Worm (Caenorhabditis elegans) whole organism, L2 larva: Measurements from ENCODE around the gene nhr-39.

Experiments
- C34F6.9 ChIP-seq: fragments of 150-350 bp; optimal IDR thresholded peaks from 2 replicates; lab custom pipeline; 2014; ENCODE audit warnings: missing biosample characterization, missing genetic modification characterization
- F13H6.1 ChIP-seq: sonication (generic microtip); optimal IDR thresholded peaks from 2 replicates; lab custom pipeline; 2016; ENCODE audit warnings: missing genetic modification characterization, missing compliant biosample characterization
- R02D3.7 ChIP-seq: fragments of 150-350 bp; optimal IDR thresholded peaks from 2 replicates; lab custom pipeline; 2014; ENCODE audit warnings: missing biosample characterization, missing genetic modification characterization
- Y55F3AM.14 ChIP-seq: fragments of 200-800 bp; sonication (Bioruptor generic); optimal IDR thresholded peaks from 2 replicates; lab custom pipeline; 2018; ENCODE audit warnings: mild to moderate bottlenecking, missing genetic modification characterization, missing compliant biosample characterization
- alr-1 ChIP-seq: fragments of 150-350 bp; optimal IDR thresholded peaks from 2 replicates; lab custom pipeline; 2014; ENCODE audit warnings: missing biosample characterization, missing genetic modification characterization
- aly-2 ChIP-seq: fragments of 150-350 bp; optimal IDR thresholded peaks from 2 replicates; lab custom pipeline; 2014; ENCODE audit warnings: missing biosample characterization, missing genetic modification characterization
- ama-1 ChIP-seq: fragments of 150-350 bp; optimal IDR thresholded peaks from 2 replicates; lab custom pipeline; 2018; ENCODE audit warnings: inconsistent platforms
- ceh-82 ChIP-seq: fragments of 150-350 bp; optimal IDR thresholded peaks from 2 replicates; lab custom pipeline; 2014; ENCODE audit warnings: missing biosample characterization, missing genetic modification characterization
- crh-2 ChIP-seq: sonication (generic microtip); optimal IDR thresholded peaks from 2 replicates; lab custom pipeline; 2017; ENCODE audit warnings: missing biosample characterization, missing genetic modification characterization
- dmd-4 ChIP-seq: sonication (generic microtip); optimal IDR thresholded peaks from 2 replicates; lab custom pipeline; 2017; ENCODE audit warnings: missing biosample characterization, missing genetic modification characterization
- elt-1 ChIP-seq: fragments of 150-350 bp; optimal IDR thresholded peaks from 2 replicates; lab custom pipeline; 2014; ENCODE audit warnings: missing biosample characterization, missing genetic modification characterization
- elt-3 ChIP-seq: sonication (generic microtip); optimal IDR thresholded peaks from 2 replicates; lab custom pipeline; 2017; ENCODE audit warnings: missing biosample characterization, missing genetic modification characterization
- fos-1 ChIP-seq: fragments of 150-350 bp; optimal IDR thresholded peaks from 2 replicates; lab custom pipeline; 2014; ENCODE audit warnings: missing biosample characterization, missing genetic modification characterization
- gmeb-1 ChIP-seq: fragments of 150-350 bp; optimal IDR thresholded peaks from 2 replicates; lab custom pipeline; 2014; ENCODE audit warnings: missing biosample characterization, missing genetic modification characterization
- lin-11 ChIP-seq: fragments of 150-350 bp; sonication (generic microtip); optimal IDR thresholded peaks from 2 replicates; lab custom pipeline; 2014; ENCODE audit warnings: missing biosample characterization, missing genetic modification characterization, inconsistent platforms, mixed read lengths
- lin-13 ChIP-seq: fragments of 150-350 bp; optimal IDR thresholded peaks from 2 replicates; lab custom pipeline; 2014; ENCODE audit warnings: missing biosample characterization, missing genetic modification reagents, missing genetic modification characterization
- lin-39 ChIP-seq: fragments of 150-350 bp; optimal IDR thresholded peaks from 2 replicates; lab custom pipeline; 2014; ENCODE audit warnings: missing biosample characterization, missing genetic modification reagents, missing genetic modification characterization
- lsy-2 ChIP-seq, 2 experiments: fragments of 150-350 bp in 1 of 2; sonication (generic microtip) in 1 of 2; optimal IDR thresholded peaks; 2 replicates each; lab custom pipeline; 2014 to 2017; ENCODE audit warnings: missing biosample characterization in 2 of 2, missing genetic modification characterization in 2 of 2
- mab-5 ChIP-seq: fragments of 150-350 bp; optimal IDR thresholded peaks from 2 replicates; lab custom pipeline; 2014; ENCODE audit warnings: missing biosample characterization, missing genetic modification characterization
- mdl-1 ChIP-seq, 2 experiments: fragments of 150-350 bp in 1 of 2; sonication (generic microtip) in 1 of 2; optimal IDR thresholded peaks; 2 replicates each; lab custom pipeline; 2017; ENCODE audit warnings: missing biosample characterization in 2 of 2, missing genetic modification characterization in 2 of 2
- nhr-10 ChIP-seq: sonication (generic microtip); optimal IDR thresholded peaks from 2 replicates; lab custom pipeline; 2017; ENCODE audit warnings: missing biosample characterization, missing genetic modification characterization
- nhr-11 ChIP-seq: fragments of 150-350 bp; optimal IDR thresholded peaks from 2 replicates; lab custom pipeline; 2014; ENCODE audit warnings: missing biosample characterization, missing genetic modification characterization
- nhr-12 ChIP-seq: fragments of 150-350 bp; optimal IDR thresholded peaks from 2 replicates; lab custom pipeline; 2014; ENCODE audit warnings: missing biosample characterization, missing genetic modification characterization
- nhr-23 ChIP-seq: fragments of 150-350 bp; optimal IDR thresholded peaks from 2 replicates; lab custom pipeline; 2014; ENCODE audit warnings: missing biosample characterization, missing genetic modification reagents, missing genetic modification characterization
- nhr-25 ChIP-seq: fragments of 150-350 bp; sonication (generic microtip); optimal IDR thresholded peaks from 3 replicates; lab custom pipeline; 2014; ENCODE audit warnings: missing biosample characterization, missing genetic modification characterization
- nhr-6 ChIP-seq: fragments of 150-350 bp; optimal IDR thresholded peaks from 2 replicates; lab custom pipeline; 2014; ENCODE audit warnings: missing biosample characterization, missing genetic modification characterization
- nhr-77 ChIP-seq: fragments of 150-350 bp; optimal IDR thresholded peaks from 2 replicates; lab custom pipeline; 2014; ENCODE audit warnings: missing biosample characterization, missing genetic modification characterization
- peb-1 ChIP-seq: fragments of 150-350 bp; optimal IDR thresholded peaks from 2 replicates; lab custom pipeline; 2014; ENCODE audit warnings: missing biosample characterization, missing genetic modification characterization
- skn-1 ChIP-seq: sonication (generic microtip); optimal IDR thresholded peaks from 2 replicates; lab custom pipeline; 2017; ENCODE audit warnings: missing biosample characterization, missing genetic modification characterization
- sma-3 ChIP-seq: sonication (generic microtip); optimal IDR thresholded peaks from 2 replicates; lab custom pipeline; 2016; ENCODE audit warnings: missing genetic modification reagents, missing genetic modification characterization, missing compliant biosample characterization
- sma-9 ChIP-seq, 2 experiments: fragments of 150-350 bp in 1 of 2; sonication (generic microtip) in 1 of 2; optimal IDR thresholded peaks; 2 replicates each; lab custom pipeline; 2014 to 2016; ENCODE audit warnings: missing genetic modification characterization in 2 of 2, mild to moderate bottlenecking in 1 of 2, missing biosample characterization in 1 of 2, missing compliant biosample characterization in 1 of 2, missing genetic modification reagents in 1 of 2, moderate library complexity in 1 of 2
- unc-39 ChIP-seq: fragments of 150-350 bp; optimal IDR thresholded peaks from 2 replicates; lab custom pipeline; 2014; ENCODE audit warnings: missing biosample characterization, missing genetic modification characterization
- unc-55 ChIP-seq: fragments of 150-350 bp; sonication (generic microtip); optimal IDR thresholded peaks from 3 replicates; lab custom pipeline; 2014; ENCODE audit warnings: missing biosample characterization, missing genetic modification reagents, missing genetic modification characterization
- zag-1 ChIP-seq: fragments of 150-350 bp; optimal IDR thresholded peaks from 2 replicates; lab custom pipeline; 2014; ENCODE audit warnings: missing biosample characterization, missing genetic modification characterization
- ztf-4 ChIP-seq: fragments of 150-350 bp; optimal IDR thresholded peaks from 2 replicates; lab custom pipeline; 2014; ENCODE audit warnings: missing biosample characterization, missing genetic modification characterization

Gene nhr-39

DNA sequence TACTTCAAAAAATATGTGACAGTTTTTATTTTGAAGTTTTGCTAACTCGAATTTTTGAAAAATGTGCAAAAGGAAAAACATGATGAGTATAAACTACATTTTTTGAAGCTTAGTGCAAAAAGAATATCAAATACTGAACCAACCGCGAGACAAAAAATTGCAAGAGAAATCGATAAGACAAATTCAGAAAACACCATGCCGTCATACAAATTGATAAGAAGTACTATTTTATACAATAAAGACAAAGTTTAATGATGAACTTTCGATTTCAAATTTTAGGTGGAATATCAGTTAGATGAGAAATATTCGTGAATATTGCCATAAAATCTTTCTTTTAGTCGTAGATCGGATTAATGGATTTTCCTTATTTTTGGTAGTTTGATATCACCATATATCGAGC is 40.4 kb upstream of the nhr-39 start:
- peak; percentile 44 for TF ChIP-seq fos-1 (tag; lab: Kevin White, UChicago)
- no peak for TF ChIP-seq mdl-1 (tag; optimal IDR thresholded peaks at IDR 0.05; lab: Kevin White, UChicago)

DNA sequence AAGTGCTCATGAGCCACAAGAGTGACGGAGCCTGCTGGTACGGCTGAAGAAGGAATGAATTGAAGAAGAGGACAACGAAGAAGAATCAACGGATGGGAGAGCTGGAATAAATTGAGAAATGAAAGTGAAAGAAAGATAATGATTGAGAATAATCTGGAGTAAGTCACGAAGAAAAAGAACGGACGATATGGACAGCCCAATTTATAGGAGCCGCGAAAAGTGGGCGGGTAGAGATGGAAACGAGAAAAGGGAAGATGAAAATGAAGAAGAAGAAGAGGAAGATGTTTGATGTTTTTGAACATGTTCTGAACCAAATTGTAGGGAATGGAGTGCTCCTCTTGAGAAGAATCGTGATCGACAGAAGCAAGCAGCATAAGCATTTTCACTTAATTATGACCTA is 36.7 kb upstream of the nhr-39 start, which contains the start of gene slc-17.7:
slc-17.7 (minus strand) TSS at position 101 of the 400 bp plus-strand sequence.
- TF ChIP-seq aly-2 (no peak), elt-1 (tag; lab: Kevin White, UChicago) (no peak), nhr-23 (tag; lab: Kevin White, UChicago) (no peak), elt-3 (no peak), lin-39 (tag; lab: Kevin White, UChicago) (no peak), nhr-12 (tag; lab: Kevin White, UChicago) (no peak), lin-13 (GFP tag; lab: Kevin White, UChicago) (no peak), lin-11 (tag; lab: Kevin White, UChicago) (no peak), nhr-25 (no peak), R02D3.7 (tag; lab: Kevin White, UChicago) (no peak), unc-55 (GFP tag; lab: Kevin White, UChicago) (no peak), peb-1 (tag; lab: Kevin White, UChicago) (no peak), skn-1 (tag; lab: Kevin White, UChicago) (no peak), nhr-6 (tag; lab: Kevin White, UChicago) (no peak), sma-3 (GFP tag; lab: Kevin White, UChicago) (no peak)

DNA sequence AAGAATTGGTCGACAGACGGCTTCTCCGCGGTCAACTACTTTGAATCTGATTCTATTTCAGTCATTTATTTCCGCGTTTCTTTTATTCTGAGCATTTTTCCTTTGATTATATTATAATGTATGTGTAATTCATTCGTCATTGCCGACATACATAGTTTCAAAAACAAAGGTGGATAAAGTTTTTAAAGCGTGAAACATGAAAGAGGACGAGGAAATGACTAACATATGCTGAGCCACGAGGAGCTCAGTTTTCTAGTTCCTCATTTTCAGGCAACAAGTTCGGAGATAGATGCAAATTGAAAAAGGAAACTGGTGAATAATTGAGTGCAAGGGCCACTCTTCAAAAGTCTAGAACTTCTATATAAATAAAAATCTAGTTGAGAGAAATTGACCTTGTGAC is 34.9 kb upstream of the nhr-39 start:
- no peak for TF ChIP-seq unc-39 (tag; lab: Kevin White, UChicago)

DNA sequence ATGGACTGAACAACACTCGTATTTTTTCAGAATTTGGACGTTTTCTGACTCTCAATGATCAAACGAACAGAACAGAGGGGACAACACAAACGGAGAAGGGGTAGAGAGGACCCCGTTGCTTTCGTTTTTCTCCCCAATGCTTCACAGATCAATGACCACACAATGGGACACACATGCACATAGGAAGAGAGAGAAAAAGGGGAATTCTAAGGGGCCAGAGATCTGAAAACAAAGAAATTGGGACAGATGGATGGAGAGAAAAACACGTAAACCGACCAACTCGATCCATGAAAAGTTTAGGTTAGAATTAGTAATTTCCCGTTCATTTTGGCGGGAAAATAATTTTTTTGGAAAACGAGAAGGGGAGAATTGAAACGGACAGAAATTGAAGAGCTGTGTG is 32.7 kb upstream of the nhr-39 start:
- TF ChIP-seq ztf-4 (no peak), mdl-1 (tag; optimal IDR thresholded peaks at IDR 0.05; lab: Kevin White, UChicago) (peak; percentile 34 to 38), zag-1 (peak; percentile 12), ceh-82 (tag; lab: Kevin White, UChicago) (no peak), nhr-77 (tag; lab: Kevin White, UChicago) (no peak), mab-5 (tag; lab: Kevin White, UChicago) (no peak), nhr-23 (tag; lab: Kevin White, UChicago) (no peak), alr-1 (tag; lab: Kevin White, UChicago) (no peak), sma-9 (GFP tag; optimal IDR thresholded peaks at IDR 0.05; lab: Kevin White, UChicago) (peak; percentile 11), sma-9 (tag; optimal IDR thresholded peaks at IDR 0.05; lab: Kevin White, UChicago) (no peak), fos-1 (tag; lab: Kevin White, UChicago) (no peak), crh-2 (no peak), sma-3 (GFP tag; lab: Kevin White, UChicago) (no peak), F13H6.1 (tag; lab: Kevin White, UChicago) (peak; percentile 22)
- TF ChIP-seq, all 48 proteins: peak for 4

DNA sequence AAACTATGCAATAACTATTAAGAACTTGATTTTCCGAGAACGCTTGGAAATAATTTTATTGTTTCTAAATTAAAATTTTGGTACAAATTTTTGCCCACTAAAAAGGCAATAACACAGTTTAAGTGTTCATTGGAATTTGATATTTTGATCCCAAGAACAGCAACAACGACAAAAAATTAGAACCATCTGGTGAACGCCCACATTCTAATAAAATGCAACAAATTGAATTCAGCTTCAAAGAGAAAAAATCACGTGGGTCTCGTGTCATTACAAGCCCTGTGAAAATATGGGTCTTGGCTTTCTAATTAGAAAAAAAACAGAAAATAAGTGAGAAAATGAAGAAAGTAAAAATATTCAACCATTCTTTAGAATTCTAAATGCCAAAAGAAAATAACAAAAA is 31.3 kb upstream of the nhr-39 start:
- no peak for TF ChIP-seq elt-3
- no peak for TF ChIP-seq elt-1 (tag; lab: Kevin White, UChicago)
- TF ChIP-seq lsy-2 (tag; optimal IDR thresholded peaks at IDR 0.05; lab: Kevin White, UChicago), result peak in 1 of 2 experiments; percentile 2
- TF ChIP-seq nhr-11 (tag; lab: Kevin White, UChicago), result no peak
- TF ChIP-seq unc-39 (tag; lab: Kevin White, UChicago), result no peak
- no peak for TF ChIP-seq Y55F3AM.14 (GFP tag; lab: Kevin White, UChicago)
- no peak for TF ChIP-seq peb-1 (tag; lab: Kevin White, UChicago)
- TF ChIP-seq dmd-4 (tag; lab: Kevin White, UChicago), result no peak

DNA sequence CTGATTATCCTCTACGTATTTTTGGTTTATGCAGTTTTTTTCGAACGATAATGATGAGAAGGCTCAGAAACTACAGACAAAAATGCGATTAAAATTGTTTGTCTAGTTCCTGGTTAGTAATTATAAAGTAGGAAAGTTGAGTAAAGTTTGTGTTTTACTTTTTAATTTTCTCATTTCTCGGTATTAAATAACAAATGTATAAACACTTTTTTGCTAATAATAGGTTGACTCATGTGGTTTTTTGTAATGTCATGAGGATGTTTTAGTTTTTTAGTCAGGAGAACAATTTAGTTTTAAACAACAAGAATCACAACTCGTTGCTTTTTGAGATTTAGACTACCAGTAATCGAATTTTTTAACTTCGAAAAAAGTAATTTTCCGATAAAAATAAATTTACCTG is 30.5 kb upstream of the nhr-39 start:
- TF ChIP-seq gmeb-1 (tag; lab: Kevin White, UChicago) (no peak), nhr-23 (tag; lab: Kevin White, UChicago) (no peak), ama-1 (lab: Kevin White, UChicago) (no peak), nhr-10 (tag; lab: Kevin White, UChicago) (no peak), unc-39 (tag; lab: Kevin White, UChicago) (no peak), sma-3 (GFP tag; lab: Kevin White, UChicago) (no peak), crh-2 (no peak), mdl-1 (tag; optimal IDR thresholded peaks at IDR 0.05; lab: Kevin White, UChicago) (no peak), sma-9 (GFP tag; optimal IDR thresholded peaks at IDR 0.05; lab: Kevin White, UChicago) (peak; percentile 4), sma-9 (tag; optimal IDR thresholded peaks at IDR 0.05; lab: Kevin White, UChicago) (no peak), C34F6.9 (tag; lab: Kevin White, UChicago) (peak; percentile 23), lin-11 (tag; lab: Kevin White, UChicago) (no peak), fos-1 (tag; lab: Kevin White, UChicago) (no peak), zag-1 (no peak)
